Worm (Caenorhabditis elegans) whole organism, young adult: ENCODE measurements around the gene F49E2.5.

Experiments used
- B0261.1 ChIP-seq: sonication (generic microtip); optimal IDR thresholded peaks from 2 replicates; lab custom pipeline; 2016; ENCODE audit warnings: mild to moderate bottlenecking, missing genetic modification characterization, moderate library complexity, missing compliant biosample characterization
- F52B5.7 ChIP-seq: sonication (generic microtip); optimal IDR thresholded peaks from 2 replicates; lab custom pipeline; 2016; ENCODE audit warnings: mild to moderate bottlenecking, missing genetic modification characterization, missing compliant biosample characterization
- T26A5.8 ChIP-seq: sonication (generic microtip); optimal IDR thresholded peaks from 2 replicates; lab custom pipeline; 2016; ENCODE audit warnings: missing genetic modification characterization, missing compliant biosample characterization
- ZK185.1 ChIP-seq: sonication (generic microtip); optimal IDR thresholded peaks from 2 replicates; lab custom pipeline; 2016; ENCODE audit warnings: mild to moderate bottlenecking, missing genetic modification characterization, missing compliant biosample characterization; ENCODE audit not compliant: poor library complexity, severe bottlenecking
- attf-5 ChIP-seq: fragments of 200-800 bp; sonication (Bioruptor generic); optimal IDR thresholded peaks from 2 replicates; lab custom pipeline; 2018; ENCODE audit warnings: mild to moderate bottlenecking, missing genetic modification characterization, missing compliant biosample characterization
- gei-17 ChIP-seq: fragments of 200-800 bp; sonication (Bioruptor generic); optimal IDR thresholded peaks from 2 replicates; lab custom pipeline; 2018; ENCODE audit warnings: mild to moderate bottlenecking, missing genetic modification characterization, missing compliant biosample characterization
- snpc-4 ChIP-seq, 5 experiments: fragments of 150-350 bp in 1 of 5; sonication (generic microtip) in 4 of 5; optimal IDR thresholded peaks; 2 replicates each; lab custom pipeline; 2014 to 2018; ENCODE audit warnings: missing genetic modification characterization in 5 of 5, missing biosample characterization in 3 of 5, antibody characterized with exemption in 2 of 5, mild to moderate bottlenecking in 2 of 5, missing compliant biosample characterization in 2 of 5, missing genotype in 2 of 5, moderate library complexity in 2 of 5, missing genetic modification reagents in 1 of 5
- somi-1 ChIP-seq: fragments of 200-800 bp; sonication (Bioruptor generic); optimal IDR thresholded peaks from 2 replicates; lab custom pipeline; 2018; ENCODE audit warnings: mild to moderate bottlenecking, missing genetic modification characterization, missing compliant biosample characterization
- tbx-9 ChIP-seq: sonication (generic microtip); optimal IDR thresholded peaks from 2 replicates; lab custom pipeline; 2016; ENCODE audit warnings: borderline replicate concordance, missing genetic modification characterization, inconsistent platforms, missing compliant biosample characterization

ce11 chrX:9603180-9603579, 59.7 kb downstream of the F49E2.5 start:
- TF ChIP-seq T26A5.8 (tag; lab: Kevin White, UChicago) (no peak), snpc-4 (GFP tag; optimal IDR thresholded peaks at IDR 0.05; lab: Kevin White, UChicago) (no peak), snpc-4 (tag; optimal IDR thresholded peaks at IDR 0.05; lab: Kevin White, UChicago) (no peak), attf-5 (no peak), F52B5.7 (tag; lab: Kevin White, UChicago) (no peak), gei-17 (GFP tag; lab: Kevin White, UChicago) (no peak), B0261.1 (tag; lab: Kevin White, UChicago) (no peak), ZK185.1 (tag; lab: Kevin White, UChicago) (no peak), somi-1 (GFP tag; lab: Kevin White, UChicago) (no peak), tbx-9 (tag; lab: Kevin White, UChicago) (no peak)
